Fruit fly (Drosophila melanogaster) Kc167 (cell line): Measurements from ENCODE around the gene btz.

Source experiments
- Myc ChIP-seq: fragments of >200 bp; optimal IDR thresholded peaks from 2 replicates; lab custom pipeline; 2017; ENCODE audit warnings: missing external identifiers
- h ChIP-seq: fragments of >200 bp; optimal IDR thresholded peaks from 3 replicates; lab custom pipeline; 2018; ENCODE audit warnings: missing external identifiers
- psq ChIP-seq: fragments of >200 bp; optimal IDR thresholded peaks from 2 replicates; lab custom pipeline; 2017; ENCODE audit warnings: missing external identifiers

- no peak for TF ChIP-seq h (lab: Kevin White, UChicago)
- TF ChIP-seq Myc (lab: Kevin White, UChicago), result no peak
- TF ChIP-seq psq (lab: Kevin White, UChicago), result no peak
These were observed 38.8 kb upstream of the btz start for dm6 chr3R:27661389-27661788.
